Worm (Caenorhabditis elegans) whole organism, mixed stage, embryonic: ENCODE data around the gene Y5H2B.3.

Experiments used
- bed-3 ChIP-seq: fragments of 200-800 bp; sonication (Bioruptor generic); optimal IDR thresholded peaks from 3 replicates; lab custom pipeline; 2018; ENCODE audit warnings: mild to moderate bottlenecking, missing genetic modification characterization, moderate library complexity, missing compliant biosample characterization
- blmp-1 ChIP-seq: fragments of 150-350 bp; optimal IDR thresholded peaks from 2 replicates; lab custom pipeline; 2014; ENCODE audit warnings: missing biosample characterization, missing genetic modification characterization
- ceh-39 ChIP-seq: fragments of 150-350 bp; optimal IDR thresholded peaks from 2 replicates; lab custom pipeline; 2014; ENCODE audit warnings: missing biosample characterization, missing genetic modification characterization
- ceh-43 ChIP-seq: fragments of 200-800 bp; sonication (Bioruptor generic); optimal IDR thresholded peaks from 2 replicates; lab custom pipeline; 2018; ENCODE audit warnings: mild to moderate bottlenecking, missing genetic modification characterization, moderate library complexity, missing compliant biosample characterization
- ces-1 ChIP-seq: fragments of 150-350 bp; optimal IDR thresholded peaks from 2 replicates; lab custom pipeline; 2014; ENCODE audit warnings: missing biosample characterization, missing genetic modification reagents, missing genetic modification characterization
- cnd-1 ChIP-seq: fragments of 200-800 bp; sonication (Bioruptor generic); optimal IDR thresholded peaks from 2 replicates; lab custom pipeline; 2018; ENCODE audit warnings: mild to moderate bottlenecking, missing genetic modification characterization, missing compliant biosample characterization
- drap-1 ChIP-seq: fragments of 200-800 bp; sonication (Bioruptor generic); optimal IDR thresholded peaks from 3 replicates; lab custom pipeline; 2018; ENCODE audit warnings: mild to moderate bottlenecking, missing genetic modification characterization, missing compliant biosample characterization
- elt-1 ChIP-seq: sonication (generic microtip); optimal IDR thresholded peaks from 2 replicates; lab custom pipeline; 2017; ENCODE audit warnings: missing genetic modification characterization, mild to moderate bottlenecking, missing compliant biosample characterization, antibody characterized with exemption, moderate library complexity, borderline replicate concordance; ENCODE audit not compliant: insufficient read depth
- elt-3 ChIP-seq: fragments of 150-350 bp; optimal IDR thresholded peaks from 2 replicates; lab custom pipeline; 2014; ENCODE audit warnings: missing biosample characterization, missing genetic modification characterization
- flh-1 ChIP-seq: fragments of 200-800 bp; sonication (Bioruptor generic); optimal IDR thresholded peaks from 2 replicates; lab custom pipeline; 2018; ENCODE audit warnings: mild to moderate bottlenecking, missing genetic modification characterization, moderate library complexity, missing compliant biosample characterization
- ham-2 ChIP-seq: fragments of 200-800 bp; sonication (Bioruptor generic); optimal IDR thresholded peaks from 2 replicates; lab custom pipeline; 2018; ENCODE audit warnings: mild to moderate bottlenecking, missing genetic modification characterization, missing compliant biosample characterization
- hlh-1 ChIP-seq: fragments of 150-350 bp; optimal IDR thresholded peaks from 2 replicates; lab custom pipeline; 2014; ENCODE audit warnings: missing biosample characterization, missing genetic modification reagents, missing genetic modification characterization
- lin-13 ChIP-seq: fragments of 150-350 bp; optimal IDR thresholded peaks from 2 replicates; lab custom pipeline; 2014; ENCODE audit warnings: missing biosample characterization, missing genetic modification characterization
- lin-32 ChIP-seq: fragments of 200-800 bp; sonication (Bioruptor generic); optimal IDR thresholded peaks from 2 replicates; lab custom pipeline; 2018; ENCODE audit warnings: mild to moderate bottlenecking, missing genetic modification characterization, missing compliant biosample characterization
- lsy-2 ChIP-seq: fragments of 150-350 bp; optimal IDR thresholded peaks from 2 replicates; lab custom pipeline; 2014; ENCODE audit warnings: missing biosample characterization, missing genetic modification characterization
- mab-5 ChIP-seq: fragments of 150-350 bp; optimal IDR thresholded peaks from 2 replicates; lab custom pipeline; 2014; ENCODE audit warnings: missing biosample characterization, missing genetic modification characterization
- mep-1 ChIP-seq: fragments of 150-350 bp; optimal IDR thresholded peaks from 2 replicates; lab custom pipeline; 2017; ENCODE audit warnings: missing biosample characterization, missing genetic modification reagents, missing genetic modification characterization, inconsistent platforms
- mls-2 ChIP-seq: sonication (generic microtip); optimal IDR thresholded peaks from 2 replicates; lab custom pipeline; 2016; ENCODE audit warnings: mild to moderate bottlenecking, missing genetic modification characterization, moderate library complexity, missing compliant biosample characterization
- nhr-12 ChIP-seq: fragments of 150-350 bp; optimal IDR thresholded peaks from 2 replicates; lab custom pipeline; 2014; ENCODE audit warnings: missing biosample characterization, missing genetic modification characterization
- nhr-2 ChIP-seq: fragments of 150-350 bp; optimal IDR thresholded peaks from 2 replicates; lab custom pipeline; 2014; ENCODE audit warnings: missing biosample characterization, missing genetic modification characterization
- nhr-237 ChIP-seq: fragments of 150-350 bp; optimal IDR thresholded peaks from 2 replicates; lab custom pipeline; 2014; ENCODE audit warnings: missing biosample characterization, missing genetic modification characterization
- nhr-28 ChIP-seq: fragments of 150-350 bp; optimal IDR thresholded peaks from 2 replicates; lab custom pipeline; 2014; ENCODE audit warnings: missing biosample characterization, missing genetic modification characterization
- nhr-76 ChIP-seq: sonication (generic microtip); optimal IDR thresholded peaks from 2 replicates; lab custom pipeline; 2017; ENCODE audit warnings: missing biosample characterization, missing genetic modification characterization
- pha-4 ChIP-seq: fragments of 150-350 bp; optimal IDR thresholded peaks from 2 replicates; lab custom pipeline; 2018; ENCODE audit warnings: missing biosample characterization, missing genetic modification reagents, missing genetic modification characterization
- sem-2 ChIP-seq: fragments of 200-800 bp; sonication (Bioruptor generic); optimal IDR thresholded peaks from 2 replicates; lab custom pipeline; 2018; ENCODE audit warnings: mild to moderate bottlenecking, missing genetic modification characterization, missing compliant biosample characterization
- snpc-4 ChIP-seq: fragments of 150-350 bp; optimal IDR thresholded peaks from 2 replicates; lab custom pipeline; 2014; ENCODE audit warnings: missing biosample characterization, missing genetic modification characterization
- sptf-1 ChIP-seq: sonication (generic microtip); optimal IDR thresholded peaks from 2 replicates; lab custom pipeline; 2017; ENCODE audit warnings: mild to moderate bottlenecking, missing genetic modification characterization, moderate library complexity, missing compliant biosample characterization
- tbx-8 ChIP-seq: fragments of 200-800 bp; sonication (Bioruptor generic); optimal IDR thresholded peaks from 2 replicates; lab custom pipeline; 2018; ENCODE audit warnings: mild to moderate bottlenecking, missing genetic modification characterization, moderate library complexity, missing compliant biosample characterization
- unc-120 ChIP-seq: sonication (generic microtip); optimal IDR thresholded peaks from 2 replicates; lab custom pipeline; 2017; ENCODE audit warnings: missing genetic modification characterization, missing compliant biosample characterization; ENCODE audit not compliant: poor library complexity, severe bottlenecking
- unc-62 ChIP-seq: fragments of 150-350 bp; optimal IDR thresholded peaks from 2 replicates; lab custom pipeline; 2014; ENCODE audit warnings: missing biosample characterization, missing genetic modification reagents, missing genetic modification characterization
- ztf-11 ChIP-seq: fragments of 150-350 bp; optimal IDR thresholded peaks from 2 replicates; lab custom pipeline; 2014; ENCODE audit warnings: missing biosample characterization, missing genetic modification characterization

Gene Y5H2B.3

DNA sequence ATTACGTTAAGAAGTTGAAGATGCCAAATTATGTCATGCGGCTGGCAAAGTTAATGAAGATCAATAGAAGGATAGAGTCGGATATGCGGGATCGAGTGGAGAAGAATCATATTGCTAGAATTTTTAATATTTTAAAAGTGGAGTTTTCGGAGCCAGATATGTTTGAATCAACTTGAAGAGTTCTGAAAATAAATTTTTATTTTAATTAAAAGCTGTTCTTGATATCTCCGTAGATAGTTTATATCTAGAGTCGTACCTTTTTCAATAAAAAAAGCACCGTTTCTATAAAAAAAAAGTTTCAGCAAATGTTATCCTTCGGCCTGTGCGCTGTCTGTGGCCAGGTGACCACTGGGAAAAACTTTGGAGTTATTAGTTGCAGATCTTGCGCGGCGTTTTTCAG, 45.1 kb downstream of the Y5H2B.3 start, which contains the start of gene nhr-96:
Gene nhr-96 (plus strand): TSS at position 301 of the 400 bp plus-strand sequence.
- TF ChIP-seq unc-120 (tag; lab: Kevin White, UChicago) (no peak), mep-1 (no peak), nhr-28 (tag; lab: Kevin White, UChicago) (no peak), bed-3 (GFP tag; lab: Kevin White, UChicago) (no peak), cnd-1 (tag; lab: Kevin White, UChicago) (no peak), pha-4 (tag; lab: Kevin White, UChicago) (no peak), nhr-76 (no peak), blmp-1 (tag; lab: Kevin White, UChicago) (no peak), ceh-39 (tag; lab: Kevin White, UChicago) (no peak), nhr-2 (tag; lab: Kevin White, UChicago) (no peak), snpc-4 (tag; lab: Kevin White, UChicago) (no peak), flh-1 (GFP tag; lab: Kevin White, UChicago) (no peak), nhr-12 (tag; lab: Kevin White, UChicago) (no peak), lin-13 (no peak), sptf-1 (no peak), nhr-237 (tag; lab: Kevin White, UChicago) (no peak)

DNA sequence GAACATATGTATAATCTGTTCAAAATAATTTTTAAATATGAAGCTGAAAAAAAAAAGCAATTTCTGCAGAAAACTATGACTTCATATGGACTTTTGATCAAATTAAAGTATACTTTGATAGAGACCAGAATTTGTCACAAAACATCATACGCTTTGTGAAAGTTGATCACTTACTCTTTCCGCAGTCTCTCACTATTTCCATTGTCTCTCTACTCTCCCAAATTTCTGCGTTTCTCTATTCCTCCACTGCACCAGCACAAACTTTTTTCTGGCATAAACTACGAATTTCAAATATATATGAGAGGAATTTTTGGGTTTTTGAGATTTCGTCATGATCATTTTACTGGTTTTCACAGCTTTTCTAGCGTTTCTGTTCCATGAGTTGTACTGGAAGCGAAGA, 47.8 kb downstream of the Y5H2B.3 start, which contains the start of gene cyp-33C4:
Gene cyp-33C4 (plus strand): TSS at position 293 of the 400 bp plus-strand sequence.
- TF ChIP-seq flh-1 (GFP tag; lab: Kevin White, UChicago) (no peak), ham-2 (GFP tag; lab: Kevin White, UChicago) (no peak), unc-62 (GFP tag; lab: Kevin White, UChicago) (no peak), mab-5 (tag; lab: Kevin White, UChicago) (no peak), ztf-11 (tag; lab: Kevin White, UChicago) (no peak), snpc-4 (tag; lab: Kevin White, UChicago) (no peak), sem-2 (no peak), lin-32 (no peak), nhr-2 (tag; lab: Kevin White, UChicago) (no peak), nhr-12 (tag; lab: Kevin White, UChicago) (no peak), elt-3 (tag; lab: Kevin White, UChicago) (no peak), nhr-237 (tag; lab: Kevin White, UChicago) (no peak), elt-1 (tag; lab: Kevin White, UChicago) (no peak), lin-13 (no peak), ces-1 (GFP tag; lab: Kevin White, UChicago) (no peak), mls-2 (tag; lab: Kevin White, UChicago) (no peak), pha-4 (tag; lab: Kevin White, UChicago) (no peak), ceh-43 (GFP tag; lab: Kevin White, UChicago) (no peak), drap-1 (GFP tag; lab: Kevin White, UChicago) (no peak)

DNA sequence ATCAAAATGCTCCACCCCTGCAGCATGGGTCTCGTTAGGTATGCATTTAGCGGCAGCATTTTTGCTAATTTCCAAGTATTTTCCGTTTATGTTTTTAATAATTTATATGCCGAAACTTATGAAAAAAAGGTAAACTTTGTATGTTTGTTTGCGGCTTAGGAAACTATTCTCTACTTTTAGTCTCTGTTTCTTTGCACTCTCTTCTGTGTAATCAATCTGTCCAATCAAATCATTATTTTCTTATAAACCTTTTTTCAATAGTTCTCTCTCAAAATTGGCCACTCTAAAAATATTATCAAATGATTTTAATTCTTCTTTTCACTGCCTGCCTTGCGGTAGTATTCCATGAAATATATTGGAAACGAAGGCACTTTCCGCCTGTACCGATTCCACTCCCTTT, 49.9 kb downstream of the Y5H2B.3 start:
- TF ChIP-seq flh-1 (GFP tag; lab: Kevin White, UChicago) (no peak), tbx-8 (GFP tag; lab: Kevin White, UChicago) (no peak), nhr-12 (tag; lab: Kevin White, UChicago) (no peak), lsy-2 (no peak), blmp-1 (tag; lab: Kevin White, UChicago) (no peak), ztf-11 (tag; lab: Kevin White, UChicago) (no peak), mep-1 (no peak), hlh-1 (tag; lab: Kevin White, UChicago) (no peak), cnd-1 (tag; lab: Kevin White, UChicago) (no peak), unc-62 (GFP tag; lab: Kevin White, UChicago) (no peak), ces-1 (GFP tag; lab: Kevin White, UChicago) (no peak), lin-13 (no peak)
- TF ChIP-seq, all 35 proteins: peak for 0
